Worm (Caenorhabditis elegans) whole organism, young adult: ENCODE results near the gene tpi-1.

Source experiments
- B0035.1 ChIP-seq: sonication (generic microtip); optimal IDR thresholded peaks from 2 replicates; lab custom pipeline; 2016; ENCODE audit warnings: missing genetic modification characterization, mild to moderate bottlenecking, missing compliant biosample characterization, missing genotype, missing genetic modification reagents
- ceh-40 ChIP-seq: fragments of 200-800 bp; sonication (Bioruptor generic); IDR thresholded peaks from 2 replicates; pipeline ENCODE4 v1.3.6; 2022; ENCODE audit warnings: missing genetic modification characterization, missing compliant biosample characterization
- dpl-1 ChIP-seq: fragments of 150-350 bp; optimal IDR thresholded peaks from 2 replicates; lab custom pipeline; 2014; ENCODE audit warnings: missing biosample characterization, missing genetic modification reagents, missing genetic modification characterization
- him-1 ChIP-seq: sonication (generic microtip); optimal IDR thresholded peaks from 2 replicates; lab custom pipeline; 2016; ENCODE audit warnings: missing genotype, missing genetic modification reagents, missing genetic modification characterization, missing compliant biosample characterization
- lin-35 ChIP-seq, 3 experiments: fragments of 150-350 bp in 2 of 3; sonication (generic microtip) in 1 of 3; optimal IDR thresholded peaks; 2 replicates each; lab custom pipeline; 2014 to 2018; ENCODE audit warnings: missing biosample characterization in 3 of 3, missing genetic modification characterization in 3 of 3, missing genetic modification reagents in 3 of 3
- nfyb-1 ChIP-seq: fragments of 200-800 bp; sonication (Bioruptor generic); IDR thresholded peaks from 2 replicates; pipeline ENCODE4 v1.3.6; 2022; ENCODE audit warnings: missing genetic modification reagents, missing genetic modification characterization, missing compliant biosample characterization
- nhr-90 ChIP-seq: sonication (generic microtip); optimal IDR thresholded peaks from 2 replicates; lab custom pipeline; 2016; ENCODE audit warnings: missing genotype, mild to moderate bottlenecking, missing genetic modification characterization, missing compliant biosample characterization
- pbrm-1 ChIP-seq: fragments of 200-800 bp; sonication (Bioruptor generic); IDR thresholded peaks from 2 replicates; pipeline ENCODE4 v1.3.6; 2022; ENCODE audit warnings: missing genetic modification reagents, missing genetic modification characterization, missing compliant biosample characterization
- pha-4 ChIP-seq: fragments of 150-350 bp; sonication (generic microtip); optimal IDR thresholded peaks from 2 replicates; lab custom pipeline; 2014; ENCODE audit warnings: missing biosample characterization, missing genetic modification reagents, missing genetic modification characterization
- repo-1 ChIP-seq: sonication (generic microtip); optimal IDR thresholded peaks from 2 replicates; lab custom pipeline; 2017; ENCODE audit warnings: mild to moderate bottlenecking, missing genetic modification characterization, missing compliant biosample characterization
- tbp1 ChIP-seq: fragments of 200-800 bp; sonication (Bioruptor generic); optimal IDR thresholded peaks from 2 replicates; lab custom pipeline; 2018; ENCODE audit warnings: mild to moderate bottlenecking, missing genetic modification characterization, missing compliant biosample characterization
- unc-130 ChIP-seq: sonication (generic microtip); optimal IDR thresholded peaks from 2 replicates; lab custom pipeline; 2016; ENCODE audit warnings: missing genetic modification reagents, missing genetic modification characterization, missing compliant biosample characterization
- ztf-6 ChIP-seq: fragments of 200-800 bp; sonication (Bioruptor generic); IDR thresholded peaks from 2 replicates; pipeline ENCODE4 v1.3.6; 2022; ENCODE audit warnings: missing genetic modification reagents, missing genetic modification characterization, missing compliant biosample characterization

DNA sequence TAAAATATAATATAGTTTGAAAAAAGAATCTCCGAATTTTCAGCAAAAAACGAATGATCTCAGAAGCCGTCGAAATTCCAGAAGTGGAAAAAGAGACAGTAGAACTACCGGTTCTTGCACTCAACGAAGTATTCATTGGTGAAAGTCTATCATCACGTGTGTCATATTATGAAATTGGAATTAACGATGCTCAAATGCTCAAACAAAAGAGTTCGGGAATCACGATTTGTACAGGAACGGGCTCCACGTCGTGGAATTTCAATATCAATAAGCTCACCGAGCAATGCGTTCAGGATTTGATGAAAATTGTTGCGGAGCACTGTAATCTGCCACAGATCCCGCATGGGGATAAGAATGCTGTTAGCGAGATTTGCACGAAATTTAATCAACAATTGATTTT is 19.4 kb upstream of the tpi-1 start:
- TF ChIP-seq unc-130 (no peak), ceh-40 (GFP tag; lab: Robert Waterston, UW) (no peak), ztf-6 (GFP tag; lab: Robert Waterston, UW) (no peak), dpl-1 (GFP tag; lab: Kevin White, UChicago) (no peak), nhr-90 (tag; lab: Kevin White, UChicago) (no peak), pbrm-1 (no peak), pha-4 (tag; lab: Kevin White, UChicago) (no peak), tbp1 (GFP tag; lab: Kevin White, UChicago) (no peak), lin-35 (GFP tag; optimal IDR thresholded peaks at IDR 0.05; lab: Kevin White, UChicago) (no peak), B0035.1 (no peak), repo-1 (tag; lab: Kevin White, UChicago) (no peak), nfyb-1 (GFP tag; lab: Robert Waterston, UW) (no peak), him-1 (tag; lab: Kevin White, UChicago) (no peak)
